Fruit fly (Drosophila melanogaster): ENCODE measurements around the gene Awh.

DNA sequence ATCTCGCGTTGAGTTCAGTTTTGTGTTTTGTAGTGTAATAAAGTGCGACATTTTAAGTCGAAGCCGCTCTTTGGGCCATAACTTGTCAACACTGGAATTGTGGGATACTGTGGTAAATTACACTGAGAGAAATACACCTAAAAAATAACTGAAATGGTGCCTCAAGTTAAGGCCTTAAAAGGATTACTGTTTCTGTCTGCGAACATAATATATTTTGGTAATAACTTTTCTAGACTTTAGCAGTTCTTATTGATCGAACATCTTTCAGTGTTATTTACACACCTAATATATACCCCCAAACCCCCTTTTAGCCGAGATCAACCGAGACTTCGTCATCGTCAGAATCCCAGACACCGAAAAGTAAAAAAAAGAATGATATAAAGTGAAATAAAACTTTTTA lies 5.8 kb downstream of the Awh start:
- no peak for TF ChIP-seq bab1 (GFP tag; optimal IDR thresholded peaks at IDR 0.05)
- TF ChIP-seq pad (GFP tag; optimal IDR thresholded peaks at IDR 0.05), result no peak
- no peak for TF ChIP-seq Mnt (GFP tag; optimal IDR thresholded peaks at IDR 0.05)
- no peak for TF ChIP-seq cnc (optimal IDR thresholded peaks at IDR 0.05)
- TF ChIP-seq Crg-1 (GFP tag; optimal IDR thresholded peaks at IDR 0.05), result no peak
- TF ChIP-seq Hr96 (GFP tag; optimal IDR thresholded peaks at IDR 0.05), result no peak

Measured in whole organism, adult.